Worm (Caenorhabditis elegans) whole organism, L4 larva: ENCODE data around the gene srh-286.
A peak's percentile ranks its signal among the peaks of the same experiment; 100 is the strongest.

ENCODE experiments used
- F10B5.3 ChIP-seq: sonication (generic microtip); optimal IDR thresholded peaks from 2 replicates; lab custom pipeline; 2016; ENCODE audit warnings: mild to moderate bottlenecking, missing genetic modification characterization, missing compliant biosample characterization
- F37D6.2 ChIP-seq: sonication (generic microtip); optimal IDR thresholded peaks from 2 replicates; lab custom pipeline; 2016; ENCODE audit warnings: mild to moderate bottlenecking, missing genetic modification characterization, missing compliant biosample characterization
- F44E2.7 ChIP-seq: fragments of 200-800 bp; sonication (Bioruptor generic); IDR thresholded peaks from 2 replicates; pipeline ENCODE4 v2.1.2; 2022; ENCODE audit warnings: missing genetic modification characterization, missing compliant biosample characterization
- F49E8.2 ChIP-seq: sonication (generic microtip); optimal IDR thresholded peaks from 2 replicates; lab custom pipeline; 2016; ENCODE audit warnings: missing compliant biosample characterization, mild to moderate bottlenecking, missing genetic modification characterization, borderline replicate concordance
- T26A8.4 ChIP-seq: fragments of 200-800 bp; sonication (Bioruptor generic); IDR thresholded peaks from 2 replicates; pipeline ENCODE4 v1.3.6; 2022; ENCODE audit warnings: missing genetic modification characterization, missing compliant biosample characterization
- Y5F2A.4 ChIP-seq: fragments of 200-800 bp; sonication (Bioruptor generic); optimal IDR thresholded peaks from 2 replicates; lab custom pipeline; 2018; ENCODE audit warnings: mild to moderate bottlenecking, missing genetic modification characterization, missing compliant biosample characterization
- arid-1 ChIP-seq: fragments of 200-800 bp; sonication (Bioruptor generic); conservative IDR thresholded peaks from 2 replicates; pipeline ENCODE4 v1.3.6; 2022; ENCODE audit warnings: missing genetic modification reagents, missing genetic modification characterization, missing compliant biosample characterization
- ceh-44 ChIP-seq: fragments of 200-800 bp; sonication (Bioruptor generic); IDR thresholded peaks from 2 replicates; pipeline ENCODE4 v1.3.6; 2022; ENCODE audit warnings: missing genetic modification reagents, missing genetic modification characterization, missing compliant biosample characterization
- ctbp-1 ChIP-seq: fragments of 200-800 bp; sonication (Bioruptor generic); IDR thresholded peaks from 2 replicates; pipeline ENCODE4 v1.3.6; 2022; ENCODE audit warnings: missing genetic modification reagents, missing genetic modification characterization, missing compliant biosample characterization
- daf-19 ChIP-seq: fragments of 200-800 bp; sonication (Bioruptor generic); conservative IDR thresholded peaks from 2 replicates; pipeline ENCODE4 v1.3.6; 2022; ENCODE audit warnings: missing genetic modification characterization, missing compliant biosample characterization
- dmd-6 ChIP-seq: fragments of 200-800 bp; sonication (Bioruptor generic); IDR thresholded peaks from 2 replicates; pipeline ENCODE4 v1.3.6; 2022; ENCODE audit warnings: missing genetic modification reagents, missing genetic modification characterization, missing compliant biosample characterization
- dmd-9 ChIP-seq: fragments of 200-800 bp; sonication (Bioruptor generic); IDR thresholded peaks from 2 replicates; pipeline ENCODE4 v1.3.6; 2022; ENCODE audit warnings: missing genetic modification reagents, missing genetic modification characterization, missing compliant biosample characterization
- duxl-1 ChIP-seq: sonication (generic microtip); optimal IDR thresholded peaks from 2 replicates; lab custom pipeline; 2016; ENCODE audit warnings: mild to moderate bottlenecking, missing genetic modification characterization, moderate library complexity, missing compliant biosample characterization; ENCODE audit not compliant: poor library complexity
- dve-1 ChIP-seq: sonication (generic microtip); optimal IDR thresholded peaks from 2 replicates; lab custom pipeline; 2017; ENCODE audit warnings: antibody characterized with exemption, mild to moderate bottlenecking, missing genetic modification characterization, missing compliant biosample characterization; ENCODE audit not compliant: insufficient read depth
- egl-43 ChIP-seq: fragments of 200-800 bp; sonication (Bioruptor generic); IDR thresholded peaks from 2 replicates; pipeline ENCODE4 v1.3.6; 2022; ENCODE audit warnings: missing genetic modification reagents, missing genetic modification characterization, missing compliant biosample characterization
- fkh-10 ChIP-seq: fragments of 150-350 bp; optimal IDR thresholded peaks from 2 replicates; lab custom pipeline; 2014; ENCODE audit warnings: missing biosample characterization, missing genetic modification reagents, missing genetic modification characterization
- gei-8 ChIP-seq: fragments of 200-800 bp; sonication (Bioruptor generic); optimal IDR thresholded peaks from 2 replicates; lab custom pipeline; 2018; ENCODE audit warnings: mild to moderate bottlenecking, missing genetic modification characterization, missing compliant biosample characterization
- hlh-11 ChIP-seq: fragments of 200-800 bp; sonication (Bioruptor generic); optimal IDR thresholded peaks from 2 replicates; lab custom pipeline; 2018; ENCODE audit warnings: mild to moderate bottlenecking, missing genetic modification characterization, missing compliant biosample characterization
- hmg-1.1 ChIP-seq: fragments of 200-800 bp; sonication (Bioruptor generic); IDR thresholded peaks from 2 replicates; pipeline ENCODE4 v1.3.6; 2022; ENCODE audit warnings: missing genetic modification reagents, missing genetic modification characterization, missing compliant biosample characterization
- jun-1 ChIP-seq: fragments of 150-350 bp; optimal IDR thresholded peaks from 2 replicates; lab custom pipeline; 2014; ENCODE audit warnings: missing biosample characterization, missing genetic modification reagents, missing genetic modification characterization
- lim-7 ChIP-seq: fragments of 200-800 bp; sonication (Bioruptor generic); IDR thresholded peaks from 2 replicates; pipeline ENCODE4 v1.3.6; 2022; ENCODE audit warnings: missing genetic modification characterization, missing compliant biosample characterization
- lin-13 ChIP-seq: fragments of 150-350 bp; optimal IDR thresholded peaks from 2 replicates; lab custom pipeline; 2014; ENCODE audit warnings: missing biosample characterization, missing genetic modification reagents, missing genetic modification characterization
- lin-38 ChIP-seq: fragments of 200-800 bp; sonication (Bioruptor generic); IDR thresholded peaks from 2 replicates; pipeline ENCODE4 v1.3.6; 2022; ENCODE audit warnings: missing genetic modification reagents, missing genetic modification characterization, missing compliant biosample characterization
- lir-3 ChIP-seq: sonication (generic microtip); optimal IDR thresholded peaks from 2 replicates; lab custom pipeline; 2016; ENCODE audit warnings: mild to moderate bottlenecking, missing genetic modification characterization, missing compliant biosample characterization
- lsy-2 ChIP-seq, 2 experiments: fragments of 150-350 bp in 1 of 2; sonication (generic microtip) in 1 of 2; optimal IDR thresholded peaks; 2 replicates each; lab custom pipeline; 2014 to 2017; ENCODE audit warnings: missing biosample characterization in 2 of 2, missing genetic modification characterization in 2 of 2
- mdl-1 ChIP-seq, 2 experiments: fragments of 150-350 bp in 1 of 2; sonication (generic microtip) in 1 of 2; optimal IDR thresholded peaks; 2 replicates each; lab custom pipeline; 2014 to 2017; ENCODE audit warnings: missing biosample characterization in 2 of 2, missing genetic modification characterization in 2 of 2
- mdt-29 ChIP-seq: fragments of 200-800 bp; sonication (Bioruptor generic); IDR thresholded peaks from 2 replicates; pipeline ENCODE4 v1.3.6; 2022; ENCODE audit warnings: missing genetic modification reagents, missing genetic modification characterization, missing compliant biosample characterization
- mes-2 ChIP-seq: sonication (generic microtip); optimal IDR thresholded peaks from 2 replicates; lab custom pipeline; 2016; ENCODE audit warnings: missing genotype, mild to moderate bottlenecking, missing genetic modification characterization, missing compliant biosample characterization; ENCODE audit not compliant: poor library complexity, severe bottlenecking
- mxl-3 ChIP-seq: fragments of 200-800 bp; sonication (Bioruptor generic); optimal IDR thresholded peaks from 2 replicates; lab custom pipeline; 2018; ENCODE audit warnings: mild to moderate bottlenecking, missing genetic modification characterization, missing compliant biosample characterization
- nhr-102 ChIP-seq: sonication (generic microtip); optimal IDR thresholded peaks from 2 replicates; lab custom pipeline; 2016; ENCODE audit warnings: mild to moderate bottlenecking, missing genetic modification characterization, moderate library complexity, missing compliant biosample characterization
- nhr-11 ChIP-seq: fragments of 150-350 bp; optimal IDR thresholded peaks from 2 replicates; lab custom pipeline; 2014; ENCODE audit warnings: missing biosample characterization, missing genetic modification characterization
- nhr-25 ChIP-seq: sonication (generic microtip); optimal IDR thresholded peaks from 2 replicates; lab custom pipeline; 2017; ENCODE audit warnings: missing genetic modification characterization, mild to moderate bottlenecking, missing compliant biosample characterization, antibody characterized with exemption, moderate library complexity, borderline replicate concordance; ENCODE audit not compliant: insufficient read depth
- nhr-42 ChIP-seq: fragments of 200-800 bp; sonication (Bioruptor generic); IDR thresholded peaks from 2 replicates; pipeline ENCODE4 v1.3.6; 2022; ENCODE audit warnings: missing genetic modification characterization, missing compliant biosample characterization
- nhr-76 ChIP-seq: fragments of 150-350 bp; optimal IDR thresholded peaks from 2 replicates; lab custom pipeline; 2014; ENCODE audit warnings: missing biosample characterization, missing genetic modification characterization
- nhr-77 ChIP-seq: fragments of 150-350 bp; optimal IDR thresholded peaks from 2 replicates; lab custom pipeline; 2014; ENCODE audit warnings: missing biosample characterization, missing genetic modification characterization
- pha-4 ChIP-seq, 2 experiments: fragments of 150-350 bp in 1 of 2; fragments of 200-800 bp in 1 of 2; sonication (Bioruptor generic) in 1 of 2; IDR thresholded peaks in 1 of 2; optimal IDR thresholded peaks in 1 of 2; 2 replicates each; pipeline versions ENCODE4 v1.3.6 to Lab custom; 2014 to 2022; ENCODE audit warnings: missing genetic modification characterization in 2 of 2, missing genetic modification reagents in 2 of 2, missing biosample characterization in 1 of 2, missing compliant biosample characterization in 1 of 2
- rbr-2 ChIP-seq: sonication (generic microtip); optimal IDR thresholded peaks from 2 replicates; lab custom pipeline; 2016; ENCODE audit warnings: missing genotype, missing genetic modification characterization, missing compliant biosample characterization
- set-16 ChIP-seq: fragments of 200-800 bp; sonication (Bioruptor generic); IDR thresholded peaks from 2 replicates; pipeline ENCODE4 v1.3.6; 2022; ENCODE audit warnings: missing genetic modification reagents, missing genetic modification characterization, missing compliant biosample characterization
- snpc-1.2 ChIP-seq: fragments of 200-800 bp; sonication (Bioruptor generic); IDR thresholded peaks from 2 replicates; pipeline ENCODE4 v1.3.6; 2022; ENCODE audit warnings: missing genetic modification reagents, missing genetic modification characterization, missing compliant biosample characterization
- snpc-4 ChIP-seq: fragments of 150-350 bp; optimal IDR thresholded peaks from 2 replicates; lab custom pipeline; 2014; ENCODE audit warnings: missing biosample characterization, missing genetic modification characterization
- spr-1 ChIP-seq: sonication (generic microtip); optimal IDR thresholded peaks from 2 replicates; lab custom pipeline; 2016; ENCODE audit warnings: mild to moderate bottlenecking, missing genetic modification characterization, missing compliant biosample characterization
- spr-3 ChIP-seq: fragments of 200-800 bp; sonication (Bioruptor generic); optimal IDR thresholded peaks from 2 replicates; lab custom pipeline; 2018; ENCODE audit warnings: mild to moderate bottlenecking, missing genetic modification characterization, missing compliant biosample characterization
- unc-130 ChIP-seq: sonication (generic microtip); optimal IDR thresholded peaks from 2 replicates; lab custom pipeline; 2016; ENCODE audit warnings: missing genetic modification reagents, missing genetic modification characterization, missing compliant biosample characterization
- zag-1 ChIP-seq: fragments of 150-350 bp; optimal IDR thresholded peaks from 2 replicates; lab custom pipeline; 2014; ENCODE audit warnings: missing biosample characterization, missing genetic modification characterization
- zfp-2 ChIP-seq: sonication (generic microtip); optimal IDR thresholded peaks from 2 replicates; lab custom pipeline; 2016; ENCODE audit warnings: mild to moderate bottlenecking, missing genetic modification characterization, missing compliant biosample characterization
- ztf-7 ChIP-seq: fragments of 150-350 bp; optimal IDR thresholded peaks from 2 replicates; lab custom pipeline; 2014; ENCODE audit warnings: missing biosample characterization, missing genetic modification characterization

srh-286 gene

DNA sequence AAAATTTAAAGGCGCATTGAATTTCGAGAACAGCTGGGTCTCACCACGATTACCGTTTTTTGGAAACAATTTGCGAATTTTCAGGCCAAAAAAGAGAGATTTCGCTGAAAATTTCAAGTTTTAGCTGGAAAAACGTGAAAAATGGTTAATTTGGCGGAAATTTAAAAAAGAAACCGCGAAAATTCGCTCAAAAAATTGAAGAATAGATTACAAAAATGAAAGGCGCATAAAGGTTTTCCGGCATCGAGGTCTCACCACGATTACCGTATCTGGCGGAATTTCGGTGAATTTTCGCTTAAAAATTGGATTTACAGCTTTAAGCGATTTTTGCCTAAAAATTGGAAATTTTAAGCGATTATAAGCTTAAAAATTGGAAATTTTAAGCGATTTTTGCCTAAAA, 15.5 kb upstream of the srh-286 start:
- peak; percentile 31 for TF ChIP-seq F49E8.2 (tag; lab: Kevin White, UChicago)
- no peak for TF ChIP-seq jun-1
- no peak for TF ChIP-seq mdl-1 (tag; optimal IDR thresholded peaks at IDR 0.05; lab: Kevin White, UChicago)

DNA sequence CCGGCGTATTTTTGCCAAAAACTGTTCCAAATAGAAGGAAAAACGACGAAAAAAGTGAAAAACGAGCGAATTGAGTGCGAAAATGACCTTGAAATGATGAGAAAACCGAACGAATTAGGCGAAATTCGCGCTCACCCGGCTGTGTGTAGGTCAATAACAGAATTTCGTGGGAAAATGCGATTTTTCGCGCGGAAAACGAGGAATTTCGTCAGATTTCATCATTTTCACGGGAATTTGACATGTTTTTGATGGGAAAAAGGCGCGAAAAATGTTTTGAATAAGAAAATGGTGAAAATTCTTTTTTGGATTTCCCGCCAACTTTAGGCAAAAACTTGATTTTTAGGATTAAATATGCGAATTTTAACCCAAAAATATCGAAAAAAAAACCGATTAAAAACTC, 15.1 kb upstream of the srh-286 start:
- no peak for TF ChIP-seq spr-1

- TF ChIP-seq dmd-9 (GFP tag; lab: Robert Waterston, UW) (0 out of 2 replicates have a peak, but pooled peaks have one; percentile 47), nhr-77 (tag; lab: Kevin White, UChicago) (peak; percentile 42), T26A8.4 (GFP tag; lab: Robert Waterston, UW) (peak; percentile 84), mes-2 (tag; lab: Kevin White, UChicago) (peak; percentile 75), fkh-10 (GFP tag; lab: Kevin White, UChicago) (peak; percentile 80), dmd-6 (GFP tag; lab: Robert Waterston, UW) (peak; percentile 73), spr-3 (no peak), nhr-102 (tag; lab: Kevin White, UChicago) (peak; percentile 67), hmg-1.1 (peak; percentile 97), zfp-2 (peak; percentile 41), lsy-2 (tag; optimal IDR thresholded peaks at IDR 0.05; lab: Kevin White, UChicago) (peak; percentile 81 to 85), lin-38 (peak; percentile 82), dve-1 (tag; lab: Kevin White, UChicago) (peak; percentile 89), lir-3 (tag; lab: Kevin White, UChicago) (peak; percentile 20), F10B5.3 (tag; lab: Kevin White, UChicago) (no peak), Y5F2A.4 (GFP tag; lab: Kevin White, UChicago) (no peak), mdl-1 (tag; optimal IDR thresholded peaks at IDR 0.05; lab: Kevin White, UChicago) (peak; percentile 79 to 88), F37D6.2 (tag; lab: Kevin White, UChicago) (peak; percentile 52), gei-8 (GFP tag; lab: Kevin White, UChicago) (no peak), mdt-29 (GFP tag; lab: Robert Waterston, UW) (peak; percentile 70; the same call in 1 of the 2 replicates), egl-43 (GFP tag; lab: Robert Waterston, UW) (peak; percentile 76), arid-1 (GFP tag; lab: Robert Waterston, UW) (peak; percentile 50), lim-7 (GFP tag; lab: Robert Waterston, UW) (no peak), nhr-76 (tag; lab: Kevin White, UChicago) (no peak), hlh-11 (tag; lab: Kevin White, UChicago) (peak; percentile 92), snpc-4 (peak; percentile 20), nhr-11 (tag; lab: Kevin White, UChicago) (peak; percentile 88), ztf-7 (tag; lab: Kevin White, UChicago) (peak; percentile 52), nhr-42 (GFP tag; lab: Robert Waterston, UW) (0 out of 2 replicates have a peak, but pooled peaks have one; percentile 40), mxl-3 (GFP tag; lab: Kevin White, UChicago) (peak; percentile 85), pha-4 (GFP tag; IDR thresholded peaks at IDR 0.05; lab: Robert Waterston, UW) (peak; percentile 45), pha-4 (tag; optimal IDR thresholded peaks at IDR 0.05; lab: Kevin White, UChicago) (no peak), snpc-1.2 (no peak; the same call in 1 of the 2 replicates), F44E2.7 (GFP tag; lab: Robert Waterston, UW) (no peak), daf-19 (GFP tag; lab: Robert Waterston, UW) (no peak), unc-130 (GFP tag; lab: Kevin White, UChicago) (no peak), duxl-1 (tag; lab: Kevin White, UChicago) (peak; percentile 83), lin-13 (peak; percentile 53), ceh-44 (GFP tag; lab: Robert Waterston, UW) (0 out of 2 replicates have a peak, but pooled peaks have one; percentile 49), set-16 (GFP tag; lab: Robert Waterston, UW) (peak; percentile 77), nhr-25 (tag; lab: Kevin White, UChicago) (peak; percentile 39), zag-1 (tag; lab: Kevin White, UChicago) (peak; percentile 10), rbr-2 (tag; lab: Kevin White, UChicago) (peak; percentile 87), ctbp-1 (peak; percentile 82)
Observed at ce11 chrV:17857901-17858300, 13.9 kb upstream of the srh-286 start.
